Worm (Caenorhabditis elegans) whole organism, L4 larva: ENCODE data around the gene T20D4.15.

Experiments
- R02D3.7 ChIP-seq: fragments of 150-350 bp; sonication (generic microtip); optimal IDR thresholded peaks from 3 replicates; lab custom pipeline; 2014; ENCODE audit warnings: missing biosample characterization, missing genetic modification characterization
- Y48G9A.11 ChIP-seq: fragments of 200-800 bp; sonication (Bioruptor generic); IDR thresholded peaks from 2 replicates; pipeline ENCODE4 v1.3.6; 2022; ENCODE audit warnings: missing genetic modification reagents, missing genetic modification characterization, missing compliant biosample characterization
- ZK546.5 ChIP-seq, 2 experiments: sonication (generic microtip); optimal IDR thresholded peaks; 2 replicates each; lab custom pipeline; 2017; ENCODE audit warnings: missing biosample characterization in 2 of 2, missing genetic modification characterization in 2 of 2
- daf-12 ChIP-seq: fragments of 150-350 bp; optimal IDR thresholded peaks from 2 replicates; lab custom pipeline; 2014; ENCODE audit warnings: missing biosample characterization, missing genetic modification reagents, missing genetic modification characterization
- fkh-10 ChIP-seq: fragments of 150-350 bp; optimal IDR thresholded peaks from 2 replicates; lab custom pipeline; 2014; ENCODE audit warnings: missing biosample characterization, missing genetic modification reagents, missing genetic modification characterization
- lin-29 ChIP-seq: fragments of 200-800 bp; sonication (Bioruptor generic); IDR thresholded peaks from 2 replicates; pipeline ENCODE4 v1.3.6; 2022; ENCODE audit warnings: missing genetic modification reagents, missing genetic modification characterization, missing compliant biosample characterization
- lir-3 ChIP-seq: sonication (generic microtip); optimal IDR thresholded peaks from 2 replicates; lab custom pipeline; 2016; ENCODE audit warnings: mild to moderate bottlenecking, missing genetic modification characterization, missing compliant biosample characterization
- nhr-11 ChIP-seq: fragments of 150-350 bp; optimal IDR thresholded peaks from 2 replicates; lab custom pipeline; 2014; ENCODE audit warnings: missing biosample characterization, missing genetic modification characterization
- php-3 ChIP-seq: fragments of 200-800 bp; sonication (Bioruptor generic); IDR thresholded peaks from 2 replicates; pipeline ENCODE4 v1.3.6; 2022; ENCODE audit warnings: missing genetic modification reagents, missing genetic modification characterization, missing compliant biosample characterization
- rbr-2 ChIP-seq: sonication (generic microtip); optimal IDR thresholded peaks from 2 replicates; lab custom pipeline; 2016; ENCODE audit warnings: missing genotype, missing genetic modification characterization, missing compliant biosample characterization
- skn-1 ChIP-seq: fragments of 150-350 bp; optimal IDR thresholded peaks from 2 replicates; lab custom pipeline; 2014; ENCODE audit warnings: missing biosample characterization, missing genetic modification characterization
- snpc-4 ChIP-seq: fragments of 150-350 bp; optimal IDR thresholded peaks from 2 replicates; lab custom pipeline; 2014; ENCODE audit warnings: missing biosample characterization, missing genetic modification characterization
- unc-39 ChIP-seq: sonication (generic microtip); optimal IDR thresholded peaks from 2 replicates; lab custom pipeline; 2017; ENCODE audit warnings: missing biosample characterization, missing genetic modification characterization
- ztf-11 ChIP-seq: fragments of 150-350 bp; optimal IDR thresholded peaks from 2 replicates; lab custom pipeline; 2014; ENCODE audit warnings: missing biosample characterization, missing genetic modification characterization

- TF ChIP-seq snpc-4 (no peak), nhr-11 (tag; lab: Kevin White, UChicago) (no peak), R02D3.7 (tag; lab: Kevin White, UChicago) (no peak), lir-3 (no peak), Y48G9A.11 (GFP tag; lab: Robert Waterston, UW) (no peak), php-3 (no peak), skn-1 (tag; lab: Kevin White, UChicago) (no peak), daf-12 (no peak), rbr-2 (tag; lab: Kevin White, UChicago) (no peak), fkh-10 (GFP tag; lab: Kevin White, UChicago) (no peak), lin-29 (GFP tag; lab: Robert Waterston, UW) (no peak), ztf-11 (tag; lab: Kevin White, UChicago) (no peak), ZK546.5 (tag; optimal IDR thresholded peaks at IDR 0.05; lab: Kevin White, UChicago) (no peak), unc-39 (no peak)
Measured at ce11 chrV:3361633-3362032, 32.9 kb downstream of the T20D4.15 start.
